Worm (Caenorhabditis elegans): ENCODE measurements around the gene ppm-1.D.

Gene ppm-1.D

ce11 chrIII:2347291-2347690, 15.9 kb downstream of the ppm-1.D start, which contains the start of gene gip-1:
Gene gip-1, plus strand, starts transcription at chrIII:2347591.
- TF ChIP-seq cey-2 (tag; optimal IDR thresholded peaks at IDR 0.05; ENCODE audit: borderline replicate concordance, insufficient read depth): no peak
- no peak for TF ChIP-seq snpc-1.2 (GFP tag; IDR thresholded peaks at IDR 0.05)
- no peak for TF ChIP-seq mxl-2 (GFP tag; conservative IDR thresholded peaks at IDR 0.05)
- TF ChIP-seq nhr-28 (tag; optimal IDR thresholded peaks at IDR 0.05): no peak
- TF ChIP-seq Y48G9A.11 (GFP tag; IDR thresholded peaks at IDR 0.05): no peak
- no peak for TF ChIP-seq ceh-82 (tag; optimal IDR thresholded peaks at IDR 0.05)
- TF ChIP-seq spr-3 (GFP tag; optimal IDR thresholded peaks at IDR 0.05): no peak
- no peak for TF ChIP-seq nhr-42 (GFP tag; IDR thresholded peaks at IDR 0.05)
- TF ChIP-seq T26A8.4 (GFP tag; IDR thresholded peaks at IDR 0.05): no peak
- TF ChIP-seq madf-9 (GFP tag; conservative IDR thresholded peaks at IDR 0.05): no peak
- TF ChIP-seq pqm-1 (tag; optimal IDR thresholded peaks at IDR 0.05): no peak
- no peak for TF ChIP-seq pha-4 (GFP tag; IDR thresholded peaks at IDR 0.05)
- TF ChIP-seq pha-4 (tag; optimal IDR thresholded peaks at IDR 0.05): no peak
- no peak for TF ChIP-seq lin-39 (tag; optimal IDR thresholded peaks at IDR 0.05)
- TF ChIP-seq ama-1 (optimal IDR thresholded peaks at IDR 0.05): no peak
- no peak for TF ChIP-seq nhr-76 (tag; optimal IDR thresholded peaks at IDR 0.05)
- TF ChIP-seq aha-1 (tag): no peak
- no peak for TF ChIP-seq zfp-3 (GFP tag; conservative IDR thresholded peaks at IDR 0.05)
- no peak for TF ChIP-seq F37D6.2 (tag; optimal IDR thresholded peaks at IDR 0.05)

- TF ChIP-seq lim-7 (GFP tag; IDR thresholded peaks at IDR 0.05) (no peak), ama-1 (optimal IDR thresholded peaks at IDR 0.05) (no peak), aha-1 (tag) (no peak), Y75B8A.6 (GFP tag; IDR thresholded peaks at IDR 0.05) (no peak), lin-1 (GFP tag; IDR thresholded peaks at IDR 0.05) (no peak), php-3 (GFP tag; IDR thresholded peaks at IDR 0.05) (no peak), dmd-6 (GFP tag; IDR thresholded peaks at IDR 0.05) (no peak), spr-3 (GFP tag; optimal IDR thresholded peaks at IDR 0.05) (no peak), madf-5 (GFP tag; IDR thresholded peaks at IDR 0.05) (no peak), aly-2 (tag; optimal IDR thresholded peaks at IDR 0.05) (no peak), fos-1 (tag; optimal IDR thresholded peaks at IDR 0.05) (no peak), lin-13 (GFP tag; optimal IDR thresholded peaks at IDR 0.05) (no peak), pqm-1 (tag; optimal IDR thresholded peaks at IDR 0.05) (no peak), lsy-2 (tag; optimal IDR thresholded peaks at IDR 0.05) (no peak), D1046.2 (GFP tag; IDR thresholded peaks at IDR 0.05) (no peak)
Observed at ce11 chrIII:2349956-2350355, 18.6 kb downstream of the ppm-1.D start.

- TF ChIP-seq vab-7 (GFP tag; IDR thresholded peaks at IDR 0.05) (no peak), daf-16 (GFP tag; optimal IDR thresholded peaks at IDR 0.05) (no peak), daf-16 (tag; optimal IDR thresholded peaks at IDR 0.05) (no peak), madf-9 (GFP tag; conservative IDR thresholded peaks at IDR 0.05) (no peak), arid-1 (GFP tag; conservative IDR thresholded peaks at IDR 0.05) (no peak), ctbp-1 (GFP tag; IDR thresholded peaks at IDR 0.05) (no peak), egl-43 (GFP tag; IDR thresholded peaks at IDR 0.05) (no peak), nhr-25 (tag; optimal IDR thresholded peaks at IDR 0.05; ENCODE audit: borderline replicate concordance, insufficient read depth) (no peak), nhr-11 (tag; optimal IDR thresholded peaks at IDR 0.05) (no peak), ama-1 (optimal IDR thresholded peaks at IDR 0.05) (no peak), F10B5.3 (tag; optimal IDR thresholded peaks at IDR 0.05) (no peak), lsy-2 (tag; optimal IDR thresholded peaks at IDR 0.05) (no peak), dmd-9 (GFP tag; IDR thresholded peaks at IDR 0.05) (no peak), sdz-12 (GFP tag; optimal IDR thresholded peaks at IDR 0.05) (no peak), snpc-1.2 (GFP tag; IDR thresholded peaks at IDR 0.05) (no peak)
Observed at ce11 chrIII:2362648-2363047, 31.3 kb downstream of the ppm-1.D start, which contains the start of gene srd-69. Gene srd-69, plus strand, starts transcription at chrIII:2362948.
